ENCODE assay signal across 3 fruit fly cellular contexts in the genomic region with DNA sequence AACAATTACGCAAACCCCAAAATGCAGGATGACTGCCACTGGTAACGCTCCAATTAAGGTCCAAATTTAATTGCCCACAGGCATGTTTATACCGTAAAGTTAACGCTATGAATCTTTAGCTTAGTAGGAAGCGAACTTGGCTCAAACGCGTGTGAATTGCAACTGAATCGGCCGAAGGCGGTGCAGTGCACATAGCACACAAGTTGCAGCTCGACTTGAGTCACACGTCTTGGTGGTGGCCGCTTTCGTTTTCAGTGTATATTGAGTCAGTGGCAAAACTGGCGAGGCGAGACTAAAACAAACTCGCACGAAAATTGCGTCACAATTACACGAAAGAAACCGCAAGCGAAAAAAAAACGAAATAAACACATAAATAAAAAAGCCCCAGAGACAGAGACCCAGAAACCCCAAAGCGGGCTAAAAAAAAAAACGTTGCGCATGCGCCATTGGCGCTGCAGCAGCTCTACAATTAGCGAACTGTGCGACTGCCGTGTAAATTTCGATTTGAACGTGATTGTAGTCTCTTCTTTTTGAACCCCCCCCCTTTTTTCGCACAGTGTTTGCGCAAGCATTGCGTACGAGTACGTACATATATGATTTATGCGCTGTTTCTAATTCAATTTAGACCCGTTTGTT.
A peak's percentile ranks its signal among the peaks of the same experiment; 100 is the strongest.
TF ChIP-seq lines count a peak whose summit lies in the region.

No protein-coding gene starts in this region.

- TF ChIP-seq CTCF in whole organism, embryonic (GFP tag; optimal IDR thresholded peaks at IDR 0.05; lab: Kevin White, UChicago), result no peak

TF ChIP-seq in whole organism, embryonic, 481 proteins besides CTCF, POLR2A, EP300 and RAD21 (continues in another document):
- TF ChIP-seq lmd (GFP tag; IDR thresholded peaks at IDR 0.05; lab: Robert Waterston, UW) (peak; percentile 39; the same call in 1 of the 2 replicates), Oaz (GFP tag; IDR thresholded peaks at IDR 0.05; lab: Robert Waterston, UW) (0 out of 2 replicates have a peak, but pooled peaks have one; percentile 27), pros (GFP tag; optimal IDR thresholded peaks at IDR 0.05; lab: Kevin White, UChicago) (no peak), CG5180 (GFP tag; optimal IDR thresholded peaks at IDR 0.05; lab: Kevin White, UChicago) (peak; percentile 90), CG11085 (GFP tag; IDR thresholded peaks at IDR 0.05; lab: Robert Waterston, UW) (peak; percentile 53), dysf (GFP tag; IDR thresholded peaks at IDR 0.05; lab: Robert Waterston, UW) (no peak), CG3847 (GFP tag; IDR thresholded peaks at IDR 0.05; lab: Robert Waterston, UW) (0 out of 2 replicates have a peak, but pooled peaks have one; percentile 12), CG31441 (GFP tag; IDR thresholded peaks at IDR 0.05; lab: Robert Waterston, UW) (no peak), CG11504 (tag; optimal IDR thresholded peaks at IDR 0.05; lab: Kevin White, UChicago) (no peak), NC2β (GFP tag; optimal IDR thresholded peaks at IDR 0.05; lab: Kevin White, UChicago) (no peak), salm (tag; optimal IDR thresholded peaks at IDR 0.05; lab: Kevin White, UChicago) (no peak), nmo (GFP tag; optimal IDR thresholded peaks at IDR 0.05; lab: Kevin White, UChicago) (no peak), stwl (tag; optimal IDR thresholded peaks at IDR 0.05; lab: Kevin White, UChicago) (no peak), ham (GFP tag; IDR thresholded peaks at IDR 0.05; lab: Robert Waterston, UW) (peak; percentile 38; the same call in 1 of the 2 replicates), CG7786 (GFP tag; optimal IDR thresholded peaks at IDR 0.05; lab: Kevin White, UChicago) (no peak), CG11456 (GFP tag; IDR thresholded peaks at IDR 0.05; lab: Robert Waterston, UW) (0 out of 3 replicates have a peak, but pooled peaks have one; percentile 41), ab (GFP tag; optimal IDR thresholded peaks at IDR 0.05; lab: Kevin White, UChicago) (no peak), cwo (GFP tag; optimal IDR thresholded peaks at IDR 0.05; lab: Kevin White, UChicago) (no peak), sug (tag; optimal IDR thresholded peaks at IDR 0.05; lab: Kevin White, UChicago) (no peak), CG34376 (GFP tag; optimal IDR thresholded peaks at IDR 0.05; lab: Kevin White, UChicago) (no peak), prd (optimal IDR thresholded peaks at IDR 0.05; lab: Kevin White, UChicago) (no peak), prd (GFP tag; IDR thresholded peaks at IDR 0.05; lab: Robert Waterston, UW) (0 out of 3 replicates have a peak, but pooled peaks have one; percentile 25), CG9215 (GFP tag; IDR thresholded peaks at IDR 0.05; lab: Robert Waterston, UW) (peak; percentile 31; the same call in 1 of the 2 replicates), yki (optimal IDR thresholded peaks at IDR 0.05; lab: Kevin White, UChicago) (no peak), Pdp1 (GFP tag; optimal IDR thresholded peaks at IDR 0.05; lab: Kevin White, UChicago) (peak in 1 of 2 experiments; percentile 22), ranshi (GFP tag; IDR thresholded peaks at IDR 0.05; lab: Robert Waterston, UW) (0 out of 2 replicates have a peak, but pooled peaks have one; percentile 12)

TF ChIP-seq in whole organism, prepupa, 60 proteins besides CTCF, POLR2A, EP300 and RAD21 (continues in another document):
- no peak for TF ChIP-seq fd85E (GFP tag; optimal IDR thresholded peaks at IDR 0.05; lab: Kevin White, UChicago)
- TF ChIP-seq Met (GFP tag; optimal IDR thresholded peaks at IDR 0.05; lab: Kevin White, UChicago), result no peak
- peak; percentile 43 for TF ChIP-seq Lpt (GFP tag; optimal IDR thresholded peaks at IDR 0.05; lab: Kevin White, UChicago)
- TF ChIP-seq CG11902 (GFP tag; optimal IDR thresholded peaks at IDR 0.05; lab: Kevin White, UChicago), result no peak
- TF ChIP-seq CG6808 (GFP tag; optimal IDR thresholded peaks at IDR 0.05; lab: Kevin White, UChicago), result no peak
- TF ChIP-seq esn (GFP tag; optimal IDR thresholded peaks at IDR 0.05; lab: Kevin White, UChicago), result no peak
- TF ChIP-seq CG6792 (GFP tag; optimal IDR thresholded peaks at IDR 0.05; lab: Kevin White, UChicago), result no peak
- TF ChIP-seq Ets96B (tag; optimal IDR thresholded peaks at IDR 0.05; lab: Kevin White, UChicago), result no peak
- peak; percentile 37 for TF ChIP-seq CG11294 (GFP tag; IDR thresholded peaks at IDR 0.05; lab: Robert Waterston, UW)
- peak in 1 of 2 experiments; percentile 14 for TF ChIP-seq salr (GFP tag; optimal IDR thresholded peaks at IDR 0.05; lab: Kevin White, UChicago)
- no peak for TF ChIP-seq Sox14 (GFP tag; optimal IDR thresholded peaks at IDR 0.05; lab: Kevin White, UChicago)
- TF ChIP-seq achi (GFP tag; optimal IDR thresholded peaks at IDR 0.05; lab: Kevin White, UChicago), result peak; percentile 17
- peak; percentile 82 for TF ChIP-seq CG8119 (GFP tag; IDR thresholded peaks at IDR 0.05; lab: Robert Waterston, UW)
- peak; percentile 35 for TF ChIP-seq OdsH (GFP tag; optimal IDR thresholded peaks at IDR 0.05; lab: Kevin White, UChicago)
- no peak for TF ChIP-seq Eip93F (GFP tag; optimal IDR thresholded peaks at IDR 0.05; lab: Kevin White, UChicago)
- no peak for TF ChIP-seq CG31627 (GFP tag; optimal IDR thresholded peaks at IDR 0.05; lab: Kevin White, UChicago)
- TF ChIP-seq CG9139 (GFP tag; optimal IDR thresholded peaks at IDR 0.05; lab: Kevin White, UChicago), result no peak
- no peak for TF ChIP-seq acj6 (GFP tag; optimal IDR thresholded peaks at IDR 0.05; lab: Kevin White, UChicago)
- TF ChIP-seq Blimp-1 (GFP tag; optimal IDR thresholded peaks at IDR 0.05; lab: Kevin White, UChicago), result no peak
- TF ChIP-seq Eip75B (GFP tag; optimal IDR thresholded peaks at IDR 0.05; lab: Kevin White, UChicago), result no peak
- TF ChIP-seq ss (GFP tag; optimal IDR thresholded peaks at IDR 0.05; lab: Kevin White, UChicago), result no peak
- no peak for TF ChIP-seq CG10669 (GFP tag; optimal IDR thresholded peaks at IDR 0.05; lab: Kevin White, UChicago)
- TF ChIP-seq Hr38 (GFP tag; optimal IDR thresholded peaks at IDR 0.05; lab: Kevin White, UChicago), result no peak
- no peak for TF ChIP-seq Sox15 (GFP tag; optimal IDR thresholded peaks at IDR 0.05; lab: Kevin White, UChicago)
- no peak for TF ChIP-seq topi (GFP tag; optimal IDR thresholded peaks at IDR 0.05; lab: Kevin White, UChicago)
- no peak for TF ChIP-seq CG3919 (GFP tag; optimal IDR thresholded peaks at IDR 0.05; lab: Kevin White, UChicago)
- peak; percentile 46 for TF ChIP-seq CG6276 (GFP tag; optimal IDR thresholded peaks at IDR 0.05; lab: Kevin White, UChicago)
- peak; percentile 56 for TF ChIP-seq Eip78C (GFP tag; lab: Kevin White, UChicago)
- no peak for TF ChIP-seq CG10631 (GFP tag; optimal IDR thresholded peaks at IDR 0.05; lab: Kevin White, UChicago)
- TF ChIP-seq fkh (GFP tag; optimal IDR thresholded peaks at IDR 0.05; lab: Kevin White, UChicago), result no peak
- TF ChIP-seq dsx (GFP tag; optimal IDR thresholded peaks at IDR 0.05; lab: Kevin White, UChicago; ENCODE audit: poor library complexity, severe bottlenecking), result no peak

TF ChIP-seq in whole organism, pupa, 21 proteins besides CTCF, POLR2A, EP300 and RAD21:
- TF ChIP-seq CG15710 (tag; optimal IDR thresholded peaks at IDR 0.05; lab: Kevin White, UChicago), result no peak
- no peak for TF ChIP-seq Snoo (tag; optimal IDR thresholded peaks at IDR 0.05; lab: Kevin White, UChicago)
- peak; percentile 83 for TF ChIP-seq CG32121 (GFP tag; IDR thresholded peaks at IDR 0.05; lab: Robert Waterston, UW)
- peak; percentile 50 for TF ChIP-seq CG12605 (GFP tag; IDR thresholded peaks at IDR 0.05; lab: Robert Waterston, UW)
- TF ChIP-seq Pif1A (GFP tag; optimal IDR thresholded peaks at IDR 0.05; lab: Kevin White, UChicago), result peak; percentile 34
- no peak for TF ChIP-seq CG9948 (tag; optimal IDR thresholded peaks at IDR 0.05; lab: Kevin White, UChicago)
- peak; percentile 26 for TF ChIP-seq CG14655 (GFP tag; optimal IDR thresholded peaks at IDR 0.05; lab: Kevin White, UChicago)
- TF ChIP-seq CG17806 (tag; optimal IDR thresholded peaks at IDR 0.05; lab: Kevin White, UChicago), result no peak
- no peak for TF ChIP-seq EcR (GFP tag; optimal IDR thresholded peaks at IDR 0.05; lab: Kevin White, UChicago)
- peak; percentile 79 for TF ChIP-seq fd96Ca (GFP tag; IDR thresholded peaks at IDR 0.05; lab: Robert Waterston, UW)
- no peak for TF ChIP-seq CG34367 (tag; optimal IDR thresholded peaks at IDR 0.05; lab: Kevin White, UChicago)
- no peak for TF ChIP-seq D1 (tag; optimal IDR thresholded peaks at IDR 0.05; lab: Kevin White, UChicago)
- peak; percentile 37; the same call in 1 of the 2 replicates for TF ChIP-seq rn (GFP tag; IDR thresholded peaks at IDR 0.05; lab: Robert Waterston, UW)
- no peak for TF ChIP-seq CG13204 (GFP tag; optimal IDR thresholded peaks at IDR 0.05; lab: Kevin White, UChicago)
- TF ChIP-seq CG8301 (tag; optimal IDR thresholded peaks at IDR 0.05; lab: Kevin White, UChicago), result peak; percentile 14
- no peak for TF ChIP-seq gl (tag; optimal IDR thresholded peaks at IDR 0.05; lab: Kevin White, UChicago)
- TF ChIP-seq CG4496 (GFP tag; IDR thresholded peaks at IDR 0.05; lab: Robert Waterston, UW), result peak; percentile 83
- TF ChIP-seq Pif1B (GFP tag; optimal IDR thresholded peaks at IDR 0.05; lab: Kevin White, UChicago), result no peak
- no peak for TF ChIP-seq CG8159 (tag; optimal IDR thresholded peaks at IDR 0.05; lab: Kevin White, UChicago)
- TF ChIP-seq Ets98B (GFP tag; IDR thresholded peaks at IDR 0.05; lab: Robert Waterston, UW), result peak; percentile 77
- no peak for TF ChIP-seq CG10348 (GFP tag; IDR thresholded peaks at IDR 0.05; lab: Robert Waterston, UW)
